Worm (Caenorhabditis elegans) whole organism, L4 larva: ENCODE results near the gene T28D9.16.

Experiments used
- ZK546.5 ChIP-seq, 2 experiments: sonication (generic microtip); optimal IDR thresholded peaks; 2 replicates each; lab custom pipeline; 2017; ENCODE audit warnings: missing biosample characterization in 2 of 2, missing genetic modification characterization in 2 of 2
- ceh-62 ChIP-seq: sonication (generic microtip); optimal IDR thresholded peaks from 2 replicates; lab custom pipeline; 2017; ENCODE audit warnings: missing biosample characterization, missing genetic modification characterization
- ceh-82 ChIP-seq: sonication (generic microtip); optimal IDR thresholded peaks from 2 replicates; lab custom pipeline; 2017; ENCODE audit warnings: missing biosample characterization, missing genetic modification characterization
- dmd-8 ChIP-seq: fragments of 200-800 bp; sonication (Bioruptor generic); IDR thresholded peaks from 2 replicates; pipeline ENCODE4 v1.3.6; 2022; ENCODE audit warnings: missing genetic modification characterization, missing compliant biosample characterization
- lim-7 ChIP-seq: fragments of 200-800 bp; sonication (Bioruptor generic); IDR thresholded peaks from 2 replicates; pipeline ENCODE4 v1.3.6; 2022; ENCODE audit warnings: missing genetic modification characterization, missing compliant biosample characterization
- lin-13 ChIP-seq: fragments of 150-350 bp; optimal IDR thresholded peaks from 2 replicates; lab custom pipeline; 2014; ENCODE audit warnings: missing biosample characterization, missing genetic modification reagents, missing genetic modification characterization
- lin-29 ChIP-seq: fragments of 200-800 bp; sonication (Bioruptor generic); IDR thresholded peaks from 2 replicates; pipeline ENCODE4 v1.3.6; 2022; ENCODE audit warnings: missing genetic modification reagents, missing genetic modification characterization, missing compliant biosample characterization
- lsy-2 ChIP-seq, 2 experiments: fragments of 150-350 bp in 1 of 2; sonication (generic microtip) in 1 of 2; optimal IDR thresholded peaks; 2 replicates each; lab custom pipeline; 2014 to 2017; ENCODE audit warnings: missing biosample characterization in 2 of 2, missing genetic modification characterization in 2 of 2
- mdt-29 ChIP-seq: fragments of 200-800 bp; sonication (Bioruptor generic); IDR thresholded peaks from 2 replicates; pipeline ENCODE4 v1.3.6; 2022; ENCODE audit warnings: missing genetic modification reagents, missing genetic modification characterization, missing compliant biosample characterization
- php-3 ChIP-seq: fragments of 200-800 bp; sonication (Bioruptor generic); IDR thresholded peaks from 2 replicates; pipeline ENCODE4 v1.3.6; 2022; ENCODE audit warnings: missing genetic modification reagents, missing genetic modification characterization, missing compliant biosample characterization
- snpc-4 ChIP-seq: fragments of 150-350 bp; optimal IDR thresholded peaks from 2 replicates; lab custom pipeline; 2014; ENCODE audit warnings: missing biosample characterization, missing genetic modification characterization
- unc-39 ChIP-seq: sonication (generic microtip); optimal IDR thresholded peaks from 2 replicates; lab custom pipeline; 2017; ENCODE audit warnings: missing biosample characterization, missing genetic modification characterization

- TF ChIP-seq snpc-4 (tag; lab: Kevin White, UChicago) (no peak), lim-7 (GFP tag; lab: Robert Waterston, UW) (no peak), lin-29 (GFP tag; lab: Robert Waterston, UW) (no peak), dmd-8 (GFP tag; lab: Robert Waterston, UW) (no peak), ceh-62 (tag; lab: Kevin White, UChicago) (no peak), php-3 (GFP tag; lab: Robert Waterston, UW) (no peak), ceh-82 (tag; lab: Kevin White, UChicago) (no peak), lsy-2 (tag; optimal IDR thresholded peaks at IDR 0.05; lab: Kevin White, UChicago) (no peak), mdt-29 (GFP tag; lab: Robert Waterston, UW) (no peak), ZK546.5 (tag; optimal IDR thresholded peaks at IDR 0.05; lab: Kevin White, UChicago) (no peak), unc-39 (tag; lab: Kevin White, UChicago) (no peak), lin-13 (no peak)
These were observed 34.4 kb upstream of the T28D9.16 start, which contains the start of gene cutl-16 for ce11 chrII:6441128-6441527.
